ENCODE assay signal across 1 fruit fly cellular context in genomic region chr3R:21246492-21247061, dm6.
TF ChIP-seq lines count a peak whose summit lies in the region.

Gene ETHR (plus strand): TSS chr3R:21247011.

TF ChIP-seq in whole organism, embryonic, 481 proteins besides CTCF, POLR2A, EP300 and RAD21 (continued from another document and continues in another):
- peak; percentile 27; the same call in 1 of the 2 replicates for TF ChIP-seq amos (GFP tag; IDR thresholded peaks at IDR 0.05; lab: Robert Waterston, UW; ENCODE audit: partially characterized antibody)
- no peak for TF ChIP-seq sr (GFP tag; IDR thresholded peaks at IDR 0.05; lab: Robert Waterston, UW)
- no peak; the same call in 1 of the 2 replicates for TF ChIP-seq CG9932 (GFP tag; IDR thresholded peaks at IDR 0.05; lab: Robert Waterston, UW)
- no peak for TF ChIP-seq CG9215 (GFP tag; IDR thresholded peaks at IDR 0.05; lab: Robert Waterston, UW)
- no peak for TF ChIP-seq CG15479 (GFP tag; optimal IDR thresholded peaks at IDR 0.05; lab: Kevin White, UChicago)
- no peak for TF ChIP-seq da (GFP tag; optimal IDR thresholded peaks at IDR 0.05; lab: Kevin White, UChicago)
- TF ChIP-seq Hr78 (GFP tag; optimal IDR thresholded peaks at IDR 0.05; lab: Kevin White, UChicago), result no peak
- TF ChIP-seq CG11085 (GFP tag; IDR thresholded peaks at IDR 0.05; lab: Robert Waterston, UW), result peak; percentile 37; the same call in 1 of the 2 replicates
- no peak for TF ChIP-seq luna (GFP tag; optimal IDR thresholded peaks at IDR 0.05; lab: Kevin White, UChicago)
- TF ChIP-seq ems (GFP tag; optimal IDR thresholded peaks at IDR 0.05; lab: Kevin White, UChicago), result no peak
- no peak for TF ChIP-seq sima (GFP tag; optimal IDR thresholded peaks at IDR 0.05; lab: Kevin White, UChicago)
- TF ChIP-seq CG30431 (GFP tag; optimal IDR thresholded peaks at IDR 0.05; lab: Kevin White, UChicago), result no peak
- TF ChIP-seq zfh1 (GFP tag; IDR thresholded peaks at IDR 0.05; lab: Robert Waterston, UW), result no peak
- TF ChIP-seq ash1 (GFP tag; optimal IDR thresholded peaks at IDR 0.05; lab: Kevin White, UChicago), result no peak
- TF ChIP-seq vfl (GFP tag; optimal IDR thresholded peaks at IDR 0.05; lab: Kevin White, UChicago), result no peak
- no peak for TF ChIP-seq kni (GFP tag; optimal IDR thresholded peaks at IDR 0.05; lab: Kevin White, UChicago)
- no peak; the same call in 2 of the 3 replicates for TF ChIP-seq CG34422 (GFP tag; IDR thresholded peaks at IDR 0.05; lab: Robert Waterston, UW)
- TF ChIP-seq CG15601 (tag; optimal IDR thresholded peaks at IDR 0.05; lab: Kevin White, UChicago), result no peak
- no peak for TF ChIP-seq Camta (GFP tag; optimal IDR thresholded peaks at IDR 0.05; lab: Kevin White, UChicago)
- no peak for TF ChIP-seq gcm2 (GFP tag; optimal IDR thresholded peaks at IDR 0.05; lab: Kevin White, UChicago)
- TF ChIP-seq mld (GFP tag; IDR thresholded peaks at IDR 0.05; lab: Robert Waterston, UW; ENCODE audit: partially characterized antibody), result no peak
- TF ChIP-seq Dfd (GFP tag; optimal IDR thresholded peaks at IDR 0.05; lab: Kevin White, UChicago), result no peak
- TF ChIP-seq CG5245 (GFP tag; optimal IDR thresholded peaks at IDR 0.05; lab: Kevin White, UChicago), result no peak
- no peak for TF ChIP-seq CG7928 (GFP tag; optimal IDR thresholded peaks at IDR 0.05; lab: Kevin White, UChicago)
- TF ChIP-seq CG10462 (GFP tag; optimal IDR thresholded peaks at IDR 0.05; lab: Kevin White, UChicago), result no peak
- TF ChIP-seq CG6683 (GFP tag; optimal IDR thresholded peaks at IDR 0.05; lab: Kevin White, UChicago), result peak; percentile 27
- TF ChIP-seq CkIIα-i1 (GFP tag; IDR thresholded peaks at IDR 0.05; lab: Robert Waterston, UW), result no peak
- no peak for TF ChIP-seq tup (GFP tag; optimal IDR thresholded peaks at IDR 0.05; lab: Kevin White, UChicago)
- no peak for TF ChIP-seq CG12942 (GFP tag; optimal IDR thresholded peaks at IDR 0.05; lab: Kevin White, UChicago)
- TF ChIP-seq Ets97D (GFP tag; optimal IDR thresholded peaks at IDR 0.05; lab: Kevin White, UChicago), result no peak
- no peak for TF ChIP-seq CG17361 (GFP tag; IDR thresholded peaks at IDR 0.05; lab: Robert Waterston, UW)
- TF ChIP-seq z (GFP tag; IDR thresholded peaks at IDR 0.05; lab: Robert Waterston, UW), result 0 out of 3 replicates have a peak, but pooled peaks have one; percentile 17
- TF ChIP-seq lab (GFP tag; optimal IDR thresholded peaks at IDR 0.05; lab: Kevin White, UChicago), result peak; percentile 87
- no peak for TF ChIP-seq emc (GFP tag; optimal IDR thresholded peaks at IDR 0.05; lab: Kevin White, UChicago)
- TF ChIP-seq pb (GFP tag; optimal IDR thresholded peaks at IDR 0.05; lab: Kevin White, UChicago), result no peak
- 0 out of 3 replicates have a peak, but pooled peaks have one; percentile 31 for TF ChIP-seq CG6175 (GFP tag; IDR thresholded peaks at IDR 0.05; lab: Robert Waterston, UW)
- TF ChIP-seq ab (GFP tag; optimal IDR thresholded peaks at IDR 0.05; lab: Kevin White, UChicago), result no peak
- TF ChIP-seq Dip3 (GFP tag; optimal IDR thresholded peaks at IDR 0.05; lab: Kevin White, UChicago), result no peak
- TF ChIP-seq CG9876 (GFP tag; optimal IDR thresholded peaks at IDR 0.05; lab: Kevin White, UChicago), result no peak
- no peak for TF ChIP-seq CG1529 (GFP tag; optimal IDR thresholded peaks at IDR 0.05; lab: Kevin White, UChicago)
- TF ChIP-seq CG7556 (GFP tag; optimal IDR thresholded peaks at IDR 0.05; lab: Kevin White, UChicago), result peak; percentile 55
- peak; percentile 74; the same call in 1 of the 2 replicates for TF ChIP-seq E2f1 (GFP tag; IDR thresholded peaks at IDR 0.05; lab: Robert Waterston, UW)
- peak; percentile 72 for TF ChIP-seq CG2120 (GFP tag; optimal IDR thresholded peaks at IDR 0.05; lab: Kevin White, UChicago)
- no peak for TF ChIP-seq CG18476 (GFP tag; optimal IDR thresholded peaks at IDR 0.05; lab: Kevin White, UChicago)
- TF ChIP-seq CG2202 (tag; optimal IDR thresholded peaks at IDR 0.05; lab: Kevin White, UChicago), result no peak
- TF ChIP-seq CG14965 (GFP tag; optimal IDR thresholded peaks at IDR 0.05; lab: Kevin White, UChicago; ENCODE audit: borderline replicate concordance), result no peak
- peak in 1 of 2 experiments; percentile 100 for TF ChIP-seq Pdp1 (GFP tag; optimal IDR thresholded peaks at IDR 0.05; lab: Kevin White, UChicago)
- TF ChIP-seq CG3838 (GFP tag; optimal IDR thresholded peaks at IDR 0.05; lab: Kevin White, UChicago), result no peak
- TF ChIP-seq dmrt11E (tag; optimal IDR thresholded peaks at IDR 0.05; lab: Kevin White, UChicago), result no peak
- TF ChIP-seq corto (GFP tag; optimal IDR thresholded peaks at IDR 0.05; lab: Kevin White, UChicago), result no peak
- peak; percentile 20 for TF ChIP-seq CG13296 (GFP tag; optimal IDR thresholded peaks at IDR 0.05; lab: Kevin White, UChicago)
- no peak for TF ChIP-seq fu2 (GFP tag; optimal IDR thresholded peaks at IDR 0.05; lab: Kevin White, UChicago)
- peak; percentile 65 for TF ChIP-seq HmgZ (tag; optimal IDR thresholded peaks at IDR 0.05; lab: Kevin White, UChicago)
- no peak for TF ChIP-seq lbe (GFP tag; optimal IDR thresholded peaks at IDR 0.05; lab: Kevin White, UChicago)
- no peak for TF ChIP-seq CG4617 (GFP tag; optimal IDR thresholded peaks at IDR 0.05; lab: Kevin White, UChicago; ENCODE audit: borderline replicate concordance)
- TF ChIP-seq Awh (GFP tag; IDR thresholded peaks at IDR 0.05; lab: Robert Waterston, UW), result no peak; the same call in 1 of the 2 replicates
- TF ChIP-seq phol (tag; optimal IDR thresholded peaks at IDR 0.05; lab: Kevin White, UChicago), result no peak
- TF ChIP-seq crp (GFP tag; optimal IDR thresholded peaks at IDR 0.05; lab: Kevin White, UChicago), result no peak
- peak; percentile 61 for TF ChIP-seq CG12155 (GFP tag; optimal IDR thresholded peaks at IDR 0.05; lab: Kevin White, UChicago)
- no peak for TF ChIP-seq Fer2 (tag; optimal IDR thresholded peaks at IDR 0.05; lab: Kevin White, UChicago)
- no peak for TF ChIP-seq Nf-YB (GFP tag; optimal IDR thresholded peaks at IDR 0.05; lab: Kevin White, UChicago)
- peak; percentile 43 for TF ChIP-seq CG18011 (GFP tag; optimal IDR thresholded peaks at IDR 0.05; lab: Kevin White, UChicago)
- peak; percentile 59 for TF ChIP-seq Hand (GFP tag; optimal IDR thresholded peaks at IDR 0.05; lab: Kevin White, UChicago)
- peak; percentile 68 for TF ChIP-seq Meics (GFP tag; optimal IDR thresholded peaks at IDR 0.05; lab: Kevin White, UChicago)
- no peak for TF ChIP-seq CG17612 (GFP tag; IDR thresholded peaks at IDR 0.05; lab: Robert Waterston, UW)
- TF ChIP-seq br (optimal IDR thresholded peaks at IDR 0.05; lab: Kevin White, UChicago), result no peak
- TF ChIP-seq Trl (optimal IDR thresholded peaks at IDR 0.05; lab: Kevin White, UChicago), result no peak
- peak; percentile 10 for TF ChIP-seq Trl (GFP tag; optimal IDR thresholded peaks at IDR 0.05; lab: Kevin White, UChicago)
- peak; percentile 58 for TF ChIP-seq Ets65A (GFP tag; lab: Kevin White, UChicago)
- peak; percentile 62; the same call in 2 of the 3 replicates for TF ChIP-seq CG11695 (GFP tag; IDR thresholded peaks at IDR 0.05; lab: Robert Waterston, UW)
- TF ChIP-seq ase (GFP tag; IDR thresholded peaks at IDR 0.05; lab: Robert Waterston, UW), result peak; percentile 20; the same call in 1 of the 3 replicates
- TF ChIP-seq Jarid2 (GFP tag; optimal IDR thresholded peaks at IDR 0.05; lab: Kevin White, UChicago), result no peak
- TF ChIP-seq H15 (GFP tag; IDR thresholded peaks at IDR 0.05; lab: Robert Waterston, UW), result no peak
- no peak; the same call in 1 of the 2 replicates for TF ChIP-seq ranshi (GFP tag; IDR thresholded peaks at IDR 0.05; lab: Robert Waterston, UW)
- no peak for TF ChIP-seq Hr3 (GFP tag; optimal IDR thresholded peaks at IDR 0.05; lab: Kevin White, UChicago)
- peak; percentile 35 for TF ChIP-seq her (GFP tag; optimal IDR thresholded peaks at IDR 0.05; lab: Kevin White, UChicago)
- TF ChIP-seq Rfx (GFP tag; IDR thresholded peaks at IDR 0.05; lab: Robert Waterston, UW), result peak; percentile 69
- no peak for TF ChIP-seq Oaz (GFP tag; IDR thresholded peaks at IDR 0.05; lab: Robert Waterston, UW)
- TF ChIP-seq CG12659 (GFP tag; optimal IDR thresholded peaks at IDR 0.05; lab: Kevin White, UChicago), result peak; percentile 51
- no peak for TF ChIP-seq CG17802 (tag; optimal IDR thresholded peaks at IDR 0.05; lab: Kevin White, UChicago)
- no peak for TF ChIP-seq CG8290 (GFP tag; optimal IDR thresholded peaks at IDR 0.05; lab: Kevin White, UChicago)
- peak in 1 of 2 experiments; percentile 77 for TF ChIP-seq CG8290 (tag; optimal IDR thresholded peaks at IDR 0.05; lab: Kevin White, UChicago)
- peak; percentile 65 for TF ChIP-seq CG9437 (GFP tag; optimal IDR thresholded peaks at IDR 0.05; lab: Kevin White, UChicago)
- no peak for TF ChIP-seq eyg (GFP tag; optimal IDR thresholded peaks at IDR 0.05; lab: Kevin White, UChicago)
- peak; percentile 76 for TF ChIP-seq CG32532 (GFP tag; IDR thresholded peaks at IDR 0.05; lab: Robert Waterston, UW)
- no peak for TF ChIP-seq chn (GFP tag; optimal IDR thresholded peaks at IDR 0.05; lab: Kevin White, UChicago)
- TF ChIP-seq Xrp1 (GFP tag; IDR thresholded peaks at IDR 0.05; lab: Robert Waterston, UW), result peak; percentile 40
- no peak for TF ChIP-seq wor (GFP tag; IDR thresholded peaks at IDR 0.05; lab: Robert Waterston, UW)
- TF ChIP-seq exex (tag; optimal IDR thresholded peaks at IDR 0.05; lab: Kevin White, UChicago), result peak; percentile 80
- TF ChIP-seq h (optimal IDR thresholded peaks at IDR 0.05; lab: Kevin White, UChicago), result no peak
- no peak for TF ChIP-seq CG14860 (GFP tag; IDR thresholded peaks at IDR 0.05; lab: Robert Waterston, UW; ENCODE audit: partially characterized antibody)
- no peak for TF ChIP-seq croc (GFP tag; conservative IDR thresholded peaks at IDR 0.05; lab: Robert Waterston, UW)
- TF ChIP-seq jumu (GFP tag; optimal IDR thresholded peaks at IDR 0.05; lab: Kevin White, UChicago), result no peak
- TF ChIP-seq sens (GFP tag; lab: Kevin White, UChicago), result peak; percentile 38
- TF ChIP-seq onecut (GFP tag; IDR thresholded peaks at IDR 0.05; lab: Robert Waterston, UW), result peak; percentile 10; the same call in 1 of the 2 replicates
- TF ChIP-seq CG12236 (GFP tag; optimal IDR thresholded peaks at IDR 0.05; lab: Kevin White, UChicago), result no peak
- TF ChIP-seq salm (tag; optimal IDR thresholded peaks at IDR 0.05; lab: Kevin White, UChicago), result no peak
- no peak for TF ChIP-seq CG8089 (GFP tag; optimal IDR thresholded peaks at IDR 0.05; lab: Kevin White, UChicago)
- TF ChIP-seq Asciz (GFP tag; optimal IDR thresholded peaks at IDR 0.05; lab: Kevin White, UChicago), result no peak
- peak; percentile 35 for TF ChIP-seq tio (GFP tag; optimal IDR thresholded peaks at IDR 0.05; lab: Kevin White, UChicago)
- TF ChIP-seq pnt (GFP tag; optimal IDR thresholded peaks at IDR 0.05; lab: Kevin White, UChicago), result no peak
- TF ChIP-seq CG11504 (tag; optimal IDR thresholded peaks at IDR 0.05; lab: Kevin White, UChicago), result no peak
- peak; percentile 47 for TF ChIP-seq CG9727 (GFP tag; optimal IDR thresholded peaks at IDR 0.05; lab: Kevin White, UChicago)
- no peak for TF ChIP-seq D19A (tag; optimal IDR thresholded peaks at IDR 0.05; lab: Kevin White, UChicago)
- TF ChIP-seq CG3163 (GFP tag; optimal IDR thresholded peaks at IDR 0.05; lab: Kevin White, UChicago), result no peak
- TF ChIP-seq Dip2 (GFP tag; IDR thresholded peaks at IDR 0.05; lab: Robert Waterston, UW), result no peak
- no peak for TF ChIP-seq CG10565 (GFP tag; optimal IDR thresholded peaks at IDR 0.05; lab: Kevin White, UChicago)
- TF ChIP-seq Xbp1 (GFP tag; optimal IDR thresholded peaks at IDR 0.05; lab: Kevin White, UChicago), result peak; percentile 41
- no peak for TF ChIP-seq CG11696 (GFP tag; IDR thresholded peaks at IDR 0.05; lab: Robert Waterston, UW)
- TF ChIP-seq fru (optimal IDR thresholded peaks at IDR 0.05; lab: Kevin White, UChicago), result no peak
- peak; percentile 78 for TF ChIP-seq CG15269 (tag; optimal IDR thresholded peaks at IDR 0.05; lab: Kevin White, UChicago)
- TF ChIP-seq Lpt (GFP tag; optimal IDR thresholded peaks at IDR 0.05; lab: Kevin White, UChicago), result no peak
- TF ChIP-seq gce (GFP tag; IDR thresholded peaks at IDR 0.05; lab: Robert Waterston, UW), result no peak
- TF ChIP-seq CG43689 (GFP tag; IDR thresholded peaks at IDR 0.05; lab: Robert Waterston, UW), result no peak
- no peak for TF ChIP-seq CG3407 (GFP tag; optimal IDR thresholded peaks at IDR 0.05; lab: Kevin White, UChicago)
- no peak for TF ChIP-seq Sry-β (GFP tag; optimal IDR thresholded peaks at IDR 0.05; lab: Kevin White, UChicago)
- TF ChIP-seq CG15696 (tag; optimal IDR thresholded peaks at IDR 0.05; lab: Kevin White, UChicago), result no peak
- no peak for TF ChIP-seq insv (GFP tag; optimal IDR thresholded peaks at IDR 0.05; lab: Kevin White, UChicago)
- TF ChIP-seq TFAM (GFP tag; optimal IDR thresholded peaks at IDR 0.05; lab: Kevin White, UChicago), result no peak
- TF ChIP-seq CG10959 (GFP tag; IDR thresholded peaks at IDR 0.05; lab: Robert Waterston, UW), result no peak
- TF ChIP-seq Lim3 (GFP tag; IDR thresholded peaks at IDR 0.05; lab: Robert Waterston, UW), result no peak
- no peak for TF ChIP-seq CG7271 (tag; optimal IDR thresholded peaks at IDR 0.05; lab: Kevin White, UChicago)
- TF ChIP-seq CG9817 (tag; optimal IDR thresholded peaks at IDR 0.05; lab: Kevin White, UChicago), result peak; percentile 3
- TF ChIP-seq CG8281 (tag; optimal IDR thresholded peaks at IDR 0.05; lab: Kevin White, UChicago), result peak; percentile 54
- TF ChIP-seq CG7372 (GFP tag; IDR thresholded peaks at IDR 0.05; lab: Robert Waterston, UW), result no peak
- no peak for TF ChIP-seq CG10979 (tag; optimal IDR thresholded peaks at IDR 0.05; lab: Kevin White, UChicago)
- TF ChIP-seq Gug (GFP tag; IDR thresholded peaks at IDR 0.05; lab: Robert Waterston, UW), result no peak
- peak; percentile 14; the same call in 1 of the 2 replicates for TF ChIP-seq wdn (GFP tag; IDR thresholded peaks at IDR 0.05; lab: Robert Waterston, UW)
- TF ChIP-seq CG18764 (GFP tag; optimal IDR thresholded peaks at IDR 0.05; lab: Kevin White, UChicago), result peak; percentile 5
- peak; percentile 77; the same call in 2 of the 3 replicates for TF ChIP-seq so (GFP tag; IDR thresholded peaks at IDR 0.05; lab: Robert Waterston, UW)
- TF ChIP-seq dm (GFP tag; optimal IDR thresholded peaks at IDR 0.05; lab: Kevin White, UChicago), result no peak
- TF ChIP-seq D (optimal IDR thresholded peaks at IDR 0.05; lab: Kevin White, UChicago), result no peak
- no peak for TF ChIP-seq D (GFP tag; optimal IDR thresholded peaks at IDR 0.05; lab: Kevin White, UChicago)
- TF ChIP-seq CG16863 (GFP tag; optimal IDR thresholded peaks at IDR 0.05; lab: Kevin White, UChicago), result no peak
- peak; percentile 10 for TF ChIP-seq CG7987 (GFP tag; optimal IDR thresholded peaks at IDR 0.05; lab: Kevin White, UChicago)
- no peak for TF ChIP-seq Tbp (GFP tag; optimal IDR thresholded peaks at IDR 0.05; lab: Kevin White, UChicago)
